Worm (Caenorhabditis elegans) whole organism, midembryonic: ENCODE results near the gene fbxa-69.

ENCODE experiments used
- T22C8.4 ChIP-seq: fragments of 200-800 bp; sonication (Bioruptor generic); IDR thresholded peaks from 2 replicates; pipeline ENCODE4 v1.3.6; 2022; ENCODE audit warnings: missing genetic modification characterization, missing compliant biosample characterization
- cog-1 ChIP-seq: sonication (generic microtip); optimal IDR thresholded peaks from 2 replicates; lab custom pipeline; 2016; ENCODE audit warnings: missing genetic modification characterization, missing compliant biosample characterization
- flt-1 ChIP-seq: fragments of 200-800 bp; sonication (Bioruptor generic); IDR thresholded peaks from 2 replicates; pipeline ENCODE4 v1.3.6; 2022; ENCODE audit warnings: missing genetic modification characterization, missing compliant biosample characterization
- klf-2 ChIP-seq: fragments of 200-800 bp; sonication (Bioruptor generic); conservative IDR thresholded peaks from 2 replicates; pipeline ENCODE4 v1.3.6; 2022; ENCODE audit warnings: missing genetic modification reagents, missing genetic modification characterization, missing compliant biosample characterization
- med-1 ChIP-seq: sonication (generic microtip); optimal IDR thresholded peaks from 2 replicates; lab custom pipeline; 2017; ENCODE audit warnings: missing genetic modification characterization, mild to moderate bottlenecking, missing compliant biosample characterization, antibody characterized with exemption, missing genetic modification reagents; ENCODE audit not compliant: insufficient read depth
- ref-1 ChIP-seq: fragments of 200-800 bp; sonication (Bioruptor generic); conservative IDR thresholded peaks from 2 replicates; pipeline ENCODE4 v1.3.6; 2022; ENCODE audit warnings: missing genetic modification reagents, missing genetic modification characterization, missing compliant biosample characterization
- tab-1 ChIP-seq: fragments of 200-800 bp; sonication (Bioruptor generic); IDR thresholded peaks from 2 replicates; pipeline ENCODE4 v1.3.6; 2022; ENCODE audit warnings: missing genetic modification characterization, missing compliant biosample characterization
- ztf-23 ChIP-seq: fragments of 200-800 bp; sonication (Bioruptor generic); IDR thresholded peaks from 2 replicates; pipeline ENCODE4 v1.3.6; 2022; ENCODE audit warnings: missing genetic modification reagents, missing genetic modification characterization, missing compliant biosample characterization
- ztf-29 ChIP-seq: fragments of 200-800 bp; sonication (Bioruptor generic); IDR thresholded peaks from 2 replicates; pipeline ENCODE4 v1.3.6; 2022; ENCODE audit warnings: missing genetic modification reagents, missing genetic modification characterization, missing compliant biosample characterization

fbxa-69 gene

DNA sequence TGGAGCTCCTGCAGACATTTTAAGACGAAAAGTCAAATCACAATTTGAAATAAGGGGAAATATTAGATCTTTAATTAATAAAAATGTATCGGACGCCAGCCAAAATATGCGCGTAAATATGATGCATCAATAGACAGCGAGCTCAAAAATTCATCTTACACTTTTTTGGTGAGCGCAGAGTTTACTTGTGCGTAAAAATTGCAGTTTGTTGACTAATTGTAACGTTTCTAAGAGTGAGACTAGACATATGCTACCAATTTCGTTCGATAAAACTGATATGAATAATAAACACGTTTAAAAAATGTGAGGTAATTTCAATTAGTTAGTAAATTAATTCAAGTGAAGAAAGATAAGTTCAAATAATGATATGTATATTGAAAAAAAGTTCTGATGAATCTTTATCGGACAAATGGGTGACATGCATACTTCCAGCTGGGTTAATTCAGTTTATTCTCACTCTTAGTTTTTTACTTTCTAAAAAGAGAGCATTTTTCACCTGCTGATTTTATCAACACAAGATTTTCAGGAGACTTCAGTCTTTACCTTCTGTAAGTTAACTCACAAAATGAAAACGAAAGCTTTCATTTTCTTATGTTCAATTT, 36.5 kb downstream of the fbxa-69 start, which contains the start of the genes nhr-285 and irld-52:
nhr-285 (minus strand) TSS at position 101 of the 602 bp plus-strand sequence.
irld-52 (plus strand) TSS at position 552 of the 602 bp plus-strand sequence.
- TF ChIP-seq ztf-23, result no peak
- no peak for TF ChIP-seq med-1 (GFP tag; lab: Kevin White, UChicago)
- TF ChIP-seq cog-1, result no peak
- no peak for TF ChIP-seq T22C8.4 (GFP tag; lab: Robert Waterston, UW)
- no peak for TF ChIP-seq flt-1
- TF ChIP-seq ztf-29 (GFP tag; lab: Robert Waterston, UW), result no peak
- TF ChIP-seq klf-2 (GFP tag; lab: Robert Waterston, UW), result no peak
- TF ChIP-seq tab-1 (GFP tag; lab: Robert Waterston, UW), result no peak
- TF ChIP-seq ref-1, result no peak

DNA sequence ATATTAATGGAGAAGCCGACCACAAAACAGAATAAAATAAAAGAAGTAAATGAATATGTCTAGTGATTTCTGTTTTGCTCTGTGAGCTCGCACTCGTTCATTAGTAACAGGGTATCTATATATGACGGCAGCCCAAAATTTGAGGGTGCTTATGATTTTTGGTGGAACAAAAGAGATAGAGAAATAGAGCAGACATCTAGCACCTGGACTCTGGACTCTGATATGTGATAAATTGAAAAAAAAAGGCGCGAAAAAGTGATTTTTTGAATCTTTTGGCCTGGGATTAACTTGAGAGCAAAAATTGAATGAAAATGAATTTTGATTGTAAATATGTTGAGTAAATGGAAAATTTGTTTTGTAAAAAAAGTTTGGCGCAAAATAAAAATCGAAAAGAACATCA, 39.1 kb downstream of the fbxa-69 start, which contains the start of gene nhr-283:
nhr-283 (minus strand) TSS at position 101 of the 400 bp plus-strand sequence.
- no peak for TF ChIP-seq klf-2 (GFP tag; lab: Robert Waterston, UW)
- no peak for TF ChIP-seq med-1 (GFP tag; lab: Kevin White, UChicago)
- no peak for TF ChIP-seq ztf-29 (GFP tag; lab: Robert Waterston, UW)
- TF ChIP-seq T22C8.4 (GFP tag; lab: Robert Waterston, UW), result no peak
- TF ChIP-seq cog-1, result no peak
- no peak for TF ChIP-seq flt-1

DNA sequence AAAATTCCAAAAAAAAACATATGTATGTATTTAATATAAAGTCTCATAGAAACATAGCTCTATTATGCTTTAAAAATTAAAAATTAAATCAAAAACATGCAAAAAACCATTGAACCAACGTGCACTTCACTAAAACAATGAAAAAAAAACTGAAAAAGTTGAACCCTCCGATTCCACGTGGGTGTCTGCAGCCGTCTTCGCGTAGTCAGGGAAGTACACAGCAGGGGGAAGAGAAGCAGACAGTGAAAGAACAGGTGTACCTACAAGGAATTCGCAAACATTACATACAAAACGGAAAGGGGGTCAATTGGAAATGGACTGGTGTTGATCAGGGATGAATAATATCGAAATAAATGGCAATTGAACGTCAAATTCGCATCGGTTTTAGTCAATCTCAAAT, 41.8 kb downstream of the fbxa-69 start:
- no peak for TF ChIP-seq flt-1
- no peak for TF ChIP-seq T22C8.4 (GFP tag; lab: Robert Waterston, UW)
- TF ChIP-seq cog-1, result no peak
- no peak for TF ChIP-seq ztf-23
- TF ChIP-seq ztf-29 (GFP tag; lab: Robert Waterston, UW), result no peak
- TF ChIP-seq tab-1 (GFP tag; lab: Robert Waterston, UW), result no peak
- TF ChIP-seq ref-1, result no peak
- TF ChIP-seq klf-2 (GFP tag; lab: Robert Waterston, UW), result no peak
- no peak for TF ChIP-seq med-1 (GFP tag; lab: Kevin White, UChicago)

DNA sequence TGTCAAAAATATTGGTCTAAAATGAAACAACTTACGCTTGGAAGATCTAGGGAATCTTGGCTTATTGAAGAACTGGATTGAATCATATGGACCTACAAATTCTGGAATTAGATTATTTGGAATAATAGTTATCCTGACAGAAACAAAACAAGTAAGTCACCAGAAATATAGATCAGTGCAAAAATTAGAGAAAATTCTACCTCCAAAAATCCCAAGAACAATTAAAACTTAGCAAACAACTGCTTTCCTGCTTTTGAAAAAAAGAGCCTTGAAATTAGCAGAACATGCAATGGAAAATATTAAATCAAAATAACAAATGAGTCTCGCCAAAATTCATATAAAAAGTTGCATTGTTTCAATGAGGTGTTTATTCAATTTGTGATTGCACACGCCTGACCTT, 42.6 kb downstream of the fbxa-69 start, which contains the start of gene nhr-60:
nhr-60 (minus strand) TSS at position 101 of the 400 bp plus-strand sequence.
- TF ChIP-seq ztf-23, result no peak
- no peak for TF ChIP-seq ztf-29 (GFP tag; lab: Robert Waterston, UW)
- TF ChIP-seq klf-2 (GFP tag; lab: Robert Waterston, UW), result no peak
- no peak for TF ChIP-seq tab-1 (GFP tag; lab: Robert Waterston, UW)
- TF ChIP-seq T22C8.4 (GFP tag; lab: Robert Waterston, UW), result no peak
- TF ChIP-seq flt-1, result no peak
- TF ChIP-seq med-1 (GFP tag; lab: Kevin White, UChicago), result no peak
- no peak for TF ChIP-seq ref-1
- TF ChIP-seq cog-1, result no peak

DNA sequence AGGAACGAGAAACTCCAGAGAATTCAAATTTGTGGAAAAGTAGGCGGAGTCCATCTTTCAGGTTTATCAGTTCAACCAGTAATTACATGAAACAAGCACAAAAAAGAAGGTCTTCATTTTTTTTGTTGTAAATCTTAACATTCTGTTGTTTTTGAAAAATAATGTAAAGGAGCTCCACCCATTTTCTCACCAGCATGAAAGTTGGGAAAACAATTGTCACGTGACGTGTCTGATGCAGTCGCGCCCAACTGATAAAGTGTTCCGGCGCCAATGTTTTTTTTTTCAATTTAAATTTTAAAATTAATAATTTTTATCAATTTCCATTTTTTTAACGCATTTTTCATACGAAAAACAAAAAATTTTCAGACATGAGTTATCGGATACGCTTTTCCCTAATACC, 46.7 kb downstream of the fbxa-69 start, which contains the start of gene F57A10.4:
F57A10.4 (plus strand) TSS at position 367 of the 400 bp plus-strand sequence.
- no peak for TF ChIP-seq ztf-29 (GFP tag; lab: Robert Waterston, UW)
- TF ChIP-seq ztf-23, result no peak

DNA sequence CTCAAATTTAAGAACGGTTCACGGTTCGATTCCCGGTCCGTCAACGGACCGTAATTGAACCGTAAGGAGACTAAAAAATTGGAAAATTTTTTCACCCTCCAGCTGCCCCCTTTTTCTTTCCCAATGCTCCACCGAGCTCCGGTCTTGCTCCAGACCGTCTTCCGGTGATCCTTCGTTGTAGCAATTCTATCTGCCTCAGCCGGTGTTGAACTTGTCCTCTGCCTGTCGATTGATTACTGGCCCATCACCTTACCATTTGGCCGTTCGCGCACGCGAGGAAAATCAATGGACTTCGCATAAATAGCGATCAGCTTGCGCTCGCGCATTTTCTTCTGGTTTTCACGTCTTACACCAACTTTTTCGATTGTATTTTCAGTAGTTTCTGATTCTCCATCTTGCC, 48.4 kb downstream of the fbxa-69 start:
- 0 out of 2 replicates have a peak, but pooled peaks have one; percentile 57 for TF ChIP-seq ztf-23
- TF ChIP-seq flt-1, result peak; percentile 39; the same call in 1 of the 2 replicates
- TF ChIP-seq ref-1, result 0 out of 2 replicates have a peak, but pooled peaks have one; percentile 11
- peak; percentile 22; the same call in 1 of the 2 replicates for TF ChIP-seq T22C8.4 (GFP tag; lab: Robert Waterston, UW)
- peak; percentile 75 for TF ChIP-seq tab-1 (GFP tag; lab: Robert Waterston, UW)

DNA sequence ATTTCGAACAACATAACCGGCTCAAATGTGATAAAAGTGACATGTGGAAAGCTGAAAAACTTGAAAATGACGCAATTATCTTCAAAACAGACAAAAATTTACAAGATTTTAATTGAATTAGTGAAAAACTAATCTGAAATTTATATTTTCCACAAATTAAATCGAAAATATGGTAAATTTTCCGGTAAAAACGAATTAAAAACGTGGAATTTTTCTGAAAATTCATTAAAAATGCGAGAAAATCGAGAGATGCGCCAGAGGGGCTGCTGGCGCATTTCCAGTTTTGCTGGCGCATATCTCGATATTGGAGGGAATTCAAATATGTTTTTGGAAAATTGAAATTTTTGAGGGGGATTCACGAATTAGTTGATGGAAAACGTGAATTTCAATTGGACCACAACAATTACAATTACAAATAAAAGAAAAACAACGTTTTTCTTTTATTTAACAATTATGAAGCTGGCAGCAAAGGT, 49.6 kb downstream of the fbxa-69 start, which contains the start of the genes haf-3 and F57A10.2:
haf-3 (minus strand) TSS at position 51 of the 473 bp plus-strand sequence.
F57A10.2 (plus strand) TSS at position 454 of the 473 bp plus-strand sequence.
- TF ChIP-seq ztf-29 (GFP tag; lab: Robert Waterston, UW) (no peak), med-1 (GFP tag; lab: Kevin White, UChicago) (no peak), cog-1 (peak; percentile 38), ztf-23 (0 out of 2 replicates have a peak, but pooled peaks have one; percentile 53), klf-2 (GFP tag; lab: Robert Waterston, UW) (0 out of 2 replicates have a peak, but pooled peaks have one; percentile 54), flt-1 (peak; percentile 67; the same call in 1 of the 2 replicates)
